Worm (Caenorhabditis elegans): ENCODE results near the gene pqn-18.

The pqn-18 gene

ce11 chrX:12907502-12907901, at the start of gene pqn-18:
TSS of gene pqn-18 (plus strand) at chrX:12907832.
- TF ChIP-seq aly-2 (tag; optimal IDR thresholded peaks at IDR 0.05) (no peak), ceh-28 (tag; optimal IDR thresholded peaks at IDR 0.05) (no peak), zag-1 (tag; optimal IDR thresholded peaks at IDR 0.05) (no peak), unc-39 (tag; optimal IDR thresholded peaks at IDR 0.05) (no peak), sea-2 (GFP tag; optimal IDR thresholded peaks at IDR 0.05) (no peak), pha-4 (tag; optimal IDR thresholded peaks at IDR 0.05) (peak; percentile 15)

ce11 chrX:12860711-12861287, 46.8 kb upstream of the pqn-18 start, which contains the start of gene T14G8.3:
TSS of gene T14G8.3 (plus strand) at chrX:12861237.
- TF ChIP-seq nhr-23 (tag; optimal IDR thresholded peaks at IDR 0.05) (peak; percentile 95), nfya-1 (tag; optimal IDR thresholded peaks at IDR 0.05; ENCODE audit: insufficient read depth) (peak; percentile 53), ceh-9 (tag; optimal IDR thresholded peaks at IDR 0.05) (no peak), pha-4 (tag; optimal IDR thresholded peaks at IDR 0.05) (peak; percentile 88), nhr-25 (tag; optimal IDR thresholded peaks at IDR 0.05) (peak; percentile 38), egl-5 (tag; optimal IDR thresholded peaks at IDR 0.05) (no peak), nhr-76 (tag; optimal IDR thresholded peaks at IDR 0.05) (no peak), elt-2 (tag; optimal IDR thresholded peaks at IDR 0.05) (peak; percentile 48), ztf-4 (tag; optimal IDR thresholded peaks at IDR 0.05) (no peak), nhr-12 (tag; optimal IDR thresholded peaks at IDR 0.05) (no peak), ZK546.5 (tag; optimal IDR thresholded peaks at IDR 0.05) (no peak), ceh-28 (tag; optimal IDR thresholded peaks at IDR 0.05) (peak; percentile 12), lin-15B (tag; optimal IDR thresholded peaks at IDR 0.05) (peak; percentile 40), hmg-11 (tag; optimal IDR thresholded peaks at IDR 0.05) (peak; percentile 48)

- TF ChIP-seq hmg-11 (tag; optimal IDR thresholded peaks at IDR 0.05) = no peak
- no peak for TF ChIP-seq zag-1 (tag; optimal IDR thresholded peaks at IDR 0.05)
- no peak for TF ChIP-seq snpc-4 (tag; optimal IDR thresholded peaks at IDR 0.05)
- no peak for TF ChIP-seq elt-1 (tag; optimal IDR thresholded peaks at IDR 0.05)
- TF ChIP-seq nhr-12 (tag; optimal IDR thresholded peaks at IDR 0.05) = no peak
Measured at ce11 chrX:12862509-12862908, 45.1 kb upstream of the pqn-18 start, which contains the start of gene T14G8.6. TSS of gene T14G8.6 (minus strand) at chrX:12862846.

- no peak for TF ChIP-seq tbx-2 (tag; optimal IDR thresholded peaks at IDR 0.05)
- TF ChIP-seq elt-2 (tag; optimal IDR thresholded peaks at IDR 0.05) = no peak
- no peak for TF ChIP-seq eor-1 (tag; optimal IDR thresholded peaks at IDR 0.05)
- no peak for TF ChIP-seq lsy-12 (tag; optimal IDR thresholded peaks at IDR 0.05)
- TF ChIP-seq pqm-1 (tag; optimal IDR thresholded peaks at IDR 0.05) = no peak
- TF ChIP-seq skn-1 (tag; optimal IDR thresholded peaks at IDR 0.05) = no peak
- no peak for TF ChIP-seq fos-1 (tag; optimal IDR thresholded peaks at IDR 0.05)
- no peak for TF ChIP-seq zag-1 (tag; optimal IDR thresholded peaks at IDR 0.05)
- no peak for TF ChIP-seq mdl-1 (tag; optimal IDR thresholded peaks at IDR 0.05)
Measured at ce11 chrX:12863262-12863661, 44.4 kb upstream of the pqn-18 start.

- TF ChIP-seq nhr-23 (tag; optimal IDR thresholded peaks at IDR 0.05) (no peak), elt-2 (tag; optimal IDR thresholded peaks at IDR 0.05) (no peak), elt-1 (tag; optimal IDR thresholded peaks at IDR 0.05) (no peak), jun-1 (tag; optimal IDR thresholded peaks at IDR 0.05) (no peak)
Measured at ce11 chrX:12863796-12864195, 43.8 kb upstream of the pqn-18 start, which contains the start of gene T14G8.4. TSS of gene T14G8.4 (minus strand) at chrX:12863896.

ce11 chrX:12869412-12869811, 38.2 kb upstream of the pqn-18 start:
- TF ChIP-seq skn-1 (tag; optimal IDR thresholded peaks at IDR 0.05) = peak; percentile 14
- peak; percentile 32 for TF ChIP-seq pqm-1 (tag; optimal IDR thresholded peaks at IDR 0.05)
- peak; percentile 20 for TF ChIP-seq elt-2 (tag; optimal IDR thresholded peaks at IDR 0.05)
- TF ChIP-seq unc-62 (GFP tag; optimal IDR thresholded peaks at IDR 0.05) = no peak
- no peak for TF ChIP-seq nhr-28 (tag; optimal IDR thresholded peaks at IDR 0.05)
- no peak for TF ChIP-seq pha-4 (tag; optimal IDR thresholded peaks at IDR 0.05)
- no peak for TF ChIP-seq fkh-2 (tag; optimal IDR thresholded peaks at IDR 0.05)

Data from whole organism, L3 larva.